Fruit fly (Drosophila melanogaster): ENCODE data around the gene kek6.
A peak's percentile ranks its signal among the peaks of the same experiment; 100 is the strongest.

Gene kek6

DNA sequence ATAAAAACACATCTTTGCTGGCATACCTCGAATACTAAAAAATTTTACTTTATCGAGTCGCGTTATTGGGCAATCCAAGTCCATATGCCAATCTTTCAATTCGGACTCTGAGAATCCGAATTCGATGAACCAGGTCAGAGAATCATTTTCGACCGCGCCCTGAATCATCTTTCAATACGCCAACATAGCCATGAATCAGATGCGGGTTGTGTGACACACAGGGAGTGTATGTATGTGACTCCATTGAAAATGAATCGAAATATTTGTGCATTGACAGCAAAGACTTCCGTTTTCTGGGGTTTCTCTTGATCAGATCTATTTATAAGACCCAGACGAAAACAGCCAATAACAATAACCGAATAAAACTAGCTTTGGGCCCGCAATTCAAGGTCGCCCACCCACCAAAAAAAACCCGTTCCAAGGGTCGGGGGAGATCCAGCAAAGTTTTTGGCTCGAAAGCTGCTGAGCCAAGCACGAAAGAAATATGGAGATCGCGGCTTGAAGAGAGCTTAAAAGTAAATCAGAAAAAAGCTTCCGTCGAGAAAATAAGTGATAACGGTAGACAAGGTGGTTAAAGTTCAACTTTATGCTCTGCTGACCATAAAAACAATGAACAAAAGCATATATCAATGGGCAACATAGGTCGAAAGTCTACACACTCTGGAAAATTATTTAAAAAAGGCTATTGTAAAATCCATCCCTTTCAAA lies 17.4 kb upstream of the kek6 start:
- TF ChIP-seq Rel (GFP tag; optimal IDR thresholded peaks at IDR 0.05): no peak
- no peak for TF ChIP-seq Rel (tag; optimal IDR thresholded peaks at IDR 0.05)
- TF ChIP-seq Hnf4 (GFP tag; optimal IDR thresholded peaks at IDR 0.05): peak; percentile 2

DNA sequence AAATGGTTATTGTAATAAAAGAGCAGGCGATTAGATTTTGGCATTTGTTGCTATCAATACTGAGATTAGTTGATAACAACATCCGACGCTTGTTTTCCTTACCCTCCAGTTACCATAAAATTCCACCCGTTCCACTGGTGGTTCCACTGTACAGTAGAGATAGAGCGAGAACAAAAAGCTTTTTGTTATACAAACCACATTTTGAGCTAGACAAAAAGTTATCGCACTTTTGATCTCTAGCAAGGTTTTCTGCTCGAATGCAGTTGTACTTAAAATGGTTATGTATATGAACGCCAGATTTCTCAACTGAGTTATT lies 16.9 kb upstream of the kek6 start:
- TF ChIP-seq OdsH (GFP tag; optimal IDR thresholded peaks at IDR 0.05): no peak
- no peak for TF ChIP-seq Sp1 (GFP tag; optimal IDR thresholded peaks at IDR 0.05)
- no peak for TF ChIP-seq HLH106 (tag; optimal IDR thresholded peaks at IDR 0.05)
- TF ChIP-seq Dfd (GFP tag; optimal IDR thresholded peaks at IDR 0.05): no peak
- no peak for TF ChIP-seq Hnf4 (GFP tag; optimal IDR thresholded peaks at IDR 0.05)
- no peak for TF ChIP-seq Myc (optimal IDR thresholded peaks at IDR 0.05)
- TF ChIP-seq usp (GFP tag; optimal IDR thresholded peaks at IDR 0.05): no peak
- TF ChIP-seq Dif (GFP tag; optimal IDR thresholded peaks at IDR 0.05; ENCODE audit: partially characterized antibody): no peak
- no peak for TF ChIP-seq lola (GFP tag; optimal IDR thresholded peaks at IDR 0.05)
- TF ChIP-seq psq (GFP tag; optimal IDR thresholded peaks at IDR 0.05): no peak
- TF ChIP-seq foxo (GFP tag; optimal IDR thresholded peaks at IDR 0.05): no peak
- no peak for TF ChIP-seq pan (optimal IDR thresholded peaks at IDR 0.05)
- TF ChIP-seq sv (GFP tag; optimal IDR thresholded peaks at IDR 0.05): no peak
- TF ChIP-seq jim (GFP tag; optimal IDR thresholded peaks at IDR 0.05): no peak

DNA sequence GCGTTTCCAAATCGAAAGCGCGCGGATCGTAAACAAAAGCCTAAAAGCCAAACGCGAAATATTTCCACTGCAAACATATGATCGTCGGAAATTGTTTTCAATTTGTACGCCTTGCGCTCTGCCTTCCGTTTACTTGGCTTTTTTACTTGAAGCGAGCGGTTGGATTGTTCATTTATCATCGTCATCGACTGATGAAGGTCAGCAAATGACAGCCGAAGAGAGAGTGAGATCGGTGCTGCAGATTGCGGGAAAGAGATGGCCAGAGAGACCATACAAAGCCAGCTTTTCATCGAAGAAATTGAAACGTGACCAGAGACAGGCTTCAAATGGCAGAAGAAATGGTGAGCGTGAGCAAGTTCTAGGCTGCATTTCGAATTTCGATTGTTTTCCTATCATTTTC lies 16.1 kb upstream of the kek6 start:
- TF ChIP-seq Hnf4 (GFP tag; optimal IDR thresholded peaks at IDR 0.05) (no peak), CrebA (GFP tag; optimal IDR thresholded peaks at IDR 0.05; ENCODE audit: borderline replicate concordance) (no peak), br (GFP tag; optimal IDR thresholded peaks at IDR 0.05) (no peak), CG9705 (GFP tag; optimal IDR thresholded peaks at IDR 0.05) (no peak), Mio (GFP tag; optimal IDR thresholded peaks at IDR 0.05) (no peak), sage (GFP tag; optimal IDR thresholded peaks at IDR 0.05) (no peak), psq (GFP tag; optimal IDR thresholded peaks at IDR 0.05) (no peak), dsf (GFP tag; optimal IDR thresholded peaks at IDR 0.05; ENCODE audit: borderline replicate concordance) (no peak), Myc (optimal IDR thresholded peaks at IDR 0.05) (no peak), pan (optimal IDR thresholded peaks at IDR 0.05) (no peak), GATAd (GFP tag; optimal IDR thresholded peaks at IDR 0.05) (no peak), jim (GFP tag; optimal IDR thresholded peaks at IDR 0.05) (no peak), ey (GFP tag; optimal IDR thresholded peaks at IDR 0.05) (no peak), usp (GFP tag; optimal IDR thresholded peaks at IDR 0.05) (no peak)

DNA sequence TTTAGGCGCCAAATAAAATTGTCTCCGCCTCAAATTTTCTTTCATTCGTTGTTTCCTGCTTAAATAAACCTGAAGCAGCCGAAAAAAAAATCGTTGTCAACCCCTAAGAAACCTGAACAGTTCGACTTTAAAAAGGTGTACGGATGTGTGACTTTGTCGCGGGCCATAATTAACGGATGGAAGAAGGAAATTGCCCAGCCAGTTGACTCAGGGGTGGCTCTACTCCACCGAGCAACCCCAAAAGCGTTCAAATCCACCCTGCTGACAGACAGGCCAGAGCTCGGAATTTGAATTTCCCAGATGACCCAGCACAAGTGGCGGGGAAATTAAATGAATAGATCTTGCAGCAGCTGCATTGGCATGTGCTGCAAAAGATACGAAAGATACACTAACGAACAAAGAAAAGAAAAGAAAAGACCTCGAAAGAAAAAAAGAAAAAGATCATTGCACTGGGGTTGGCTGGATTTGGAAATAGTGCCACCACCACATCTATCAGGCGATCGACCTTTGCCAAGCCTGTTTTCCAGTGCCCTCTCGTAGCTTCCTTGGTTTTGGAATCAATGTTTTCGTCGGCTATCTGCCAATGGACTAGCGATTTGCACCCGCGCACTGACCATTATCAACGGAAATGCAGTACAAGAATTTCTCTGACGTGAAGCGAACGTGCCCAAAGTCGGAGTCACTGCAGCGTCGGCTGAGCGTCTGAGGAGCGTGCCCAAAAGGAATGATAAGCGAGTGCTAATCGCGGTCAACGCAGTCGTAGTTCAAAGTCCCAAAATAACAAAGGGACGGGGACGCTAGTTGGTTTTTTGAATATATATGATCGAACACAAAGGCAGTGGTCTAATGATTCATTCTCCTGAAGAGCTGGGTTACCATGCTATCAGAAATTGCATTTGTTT lies 15.4 kb upstream of the kek6 start:
- TF ChIP-seq GATAd (GFP tag; optimal IDR thresholded peaks at IDR 0.05) (no peak), h (GFP tag; optimal IDR thresholded peaks at IDR 0.05) (peak; percentile 73), ey (GFP tag; optimal IDR thresholded peaks at IDR 0.05) (no peak), Hnf4 (GFP tag; optimal IDR thresholded peaks at IDR 0.05) (peak; percentile 52), Mio (GFP tag; optimal IDR thresholded peaks at IDR 0.05) (no peak), Rel (GFP tag; optimal IDR thresholded peaks at IDR 0.05) (no peak), Rel (tag; optimal IDR thresholded peaks at IDR 0.05) (peak; percentile 1), Sp1 (GFP tag; optimal IDR thresholded peaks at IDR 0.05) (no peak), rgr (GFP tag; optimal IDR thresholded peaks at IDR 0.05) (no peak), pan (optimal IDR thresholded peaks at IDR 0.05) (no peak), N (GFP tag; optimal IDR thresholded peaks at IDR 0.05) (no peak), Myc (optimal IDR thresholded peaks at IDR 0.05) (no peak), Hr78 (GFP tag; optimal IDR thresholded peaks at IDR 0.05) (no peak)

DNA sequence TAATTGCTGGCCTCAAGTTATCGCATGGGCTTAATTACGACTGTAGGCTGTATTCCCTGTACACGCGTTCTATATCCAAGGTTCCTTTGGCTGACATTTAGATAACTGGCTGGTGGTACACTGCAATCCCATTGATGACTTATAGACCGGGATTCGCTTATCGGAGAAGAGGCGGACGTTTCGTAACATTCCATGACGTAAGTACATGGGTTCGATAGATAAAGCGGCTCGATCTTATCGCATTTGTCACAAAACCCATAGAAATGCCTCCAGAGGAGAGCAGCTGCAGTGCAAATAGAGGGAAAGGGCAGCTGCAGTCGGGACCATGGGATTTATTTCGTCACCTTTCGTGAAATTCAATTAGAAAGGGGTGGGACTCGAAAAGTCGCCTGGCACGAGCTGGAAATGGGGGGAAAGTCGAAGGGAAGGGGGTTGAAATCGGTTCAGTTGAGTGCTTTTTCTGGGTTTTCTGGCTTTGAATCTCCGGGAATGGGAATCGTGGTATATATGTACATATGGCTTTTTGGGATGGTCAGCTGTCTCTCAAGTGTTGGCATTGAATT lies 14.6 kb upstream of the kek6 start:
- TF ChIP-seq Abd-B (GFP tag; optimal IDR thresholded peaks at IDR 0.05) (no peak), Mio (GFP tag; optimal IDR thresholded peaks at IDR 0.05) (no peak), dl (GFP tag; optimal IDR thresholded peaks at IDR 0.05; ENCODE audit: insufficient read depth in 1 of 2, partially characterized antibody in 2 of 2) (no peak), woc (GFP tag; optimal IDR thresholded peaks at IDR 0.05) (no peak), ey (GFP tag; optimal IDR thresholded peaks at IDR 0.05) (no peak), Jra (GFP tag; optimal IDR thresholded peaks at IDR 0.05) (no peak), dsf (GFP tag; optimal IDR thresholded peaks at IDR 0.05; ENCODE audit: borderline replicate concordance) (no peak), psq (GFP tag; optimal IDR thresholded peaks at IDR 0.05) (no peak), N (GFP tag; optimal IDR thresholded peaks at IDR 0.05) (no peak), CrebA (GFP tag; optimal IDR thresholded peaks at IDR 0.05; ENCODE audit: borderline replicate concordance) (no peak), sage (GFP tag; optimal IDR thresholded peaks at IDR 0.05) (no peak), foxo (GFP tag; optimal IDR thresholded peaks at IDR 0.05) (no peak)
